Fruit fly (Drosophila melanogaster): ENCODE results near the gene ppk28.

dm6 chrX:16808654-16809053 lies 2.8 kb downstream of the ppk28 start:
- TF ChIP-seq CTCF (optimal IDR thresholded peaks at IDR 0.05), result no peak
- TF ChIP-seq CG8478 (optimal IDR thresholded peaks at IDR 0.05), result no peak
